Worm (Caenorhabditis elegans): ENCODE data around the gene ttr-28.

DNA sequence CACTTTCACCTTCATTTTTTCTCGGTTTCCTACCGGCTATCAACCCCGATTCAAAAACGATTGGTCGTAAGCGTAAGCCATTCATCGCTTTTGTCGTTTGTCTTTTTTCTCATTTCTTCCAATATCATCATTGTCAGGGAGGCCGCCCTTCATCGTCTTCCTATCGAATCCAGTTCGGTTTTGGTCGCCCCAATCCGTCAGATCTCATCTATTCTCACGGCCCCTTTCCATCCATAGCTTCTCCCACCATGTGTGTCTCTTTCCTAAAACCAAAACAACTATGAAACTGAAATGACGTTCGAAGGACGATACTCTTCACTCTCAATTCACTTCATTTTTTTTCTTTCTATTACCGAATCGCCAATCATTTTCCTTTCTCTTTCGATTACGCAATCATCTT, 29.1 kb downstream of the ttr-28 start:
- TF ChIP-seq pqm-1 (tag; optimal IDR thresholded peaks at IDR 0.05) (no peak), zag-1 (tag; optimal IDR thresholded peaks at IDR 0.05) (no peak), skn-1 (tag; optimal IDR thresholded peaks at IDR 0.05) (no peak), mdl-1 (tag; optimal IDR thresholded peaks at IDR 0.05) (no peak), ztf-11 (tag; optimal IDR thresholded peaks at IDR 0.05) (no peak), pha-4 (tag; optimal IDR thresholded peaks at IDR 0.05) (no peak), fos-1 (tag; optimal IDR thresholded peaks at IDR 0.05) (no peak), ama-1 (optimal IDR thresholded peaks at IDR 0.05) (no peak), nhr-76 (tag; optimal IDR thresholded peaks at IDR 0.05) (no peak), nhr-12 (tag; optimal IDR thresholded peaks at IDR 0.05) (no peak), nhr-77 (tag; optimal IDR thresholded peaks at IDR 0.05) (no peak), lin-39 (tag; optimal IDR thresholded peaks at IDR 0.05) (no peak), nhr-237 (tag; optimal IDR thresholded peaks at IDR 0.05) (no peak)

Data from whole organism, L3 larva.